Fruit fly (Drosophila melanogaster) whole organism, wandering third instar larva: Measurements from ENCODE around the gene CG31207.

Experiments used
- CrebA ChIP-seq: fragments of 200-800 bp; sonication (Bioruptor generic); optimal IDR thresholded peaks from 2 replicates; lab custom pipeline; 2016; ENCODE audit warnings: missing biosample characterization, mild to moderate bottlenecking, missing genetic modification characterization, borderline replicate concordance
- HLH106 ChIP-seq: fragments of 200-800 bp; optimal IDR thresholded peaks from 3 replicates; lab custom pipeline; 2019; ENCODE audit warnings: missing biosample characterization, mild to moderate bottlenecking, missing genetic modification characterization, moderate library complexity
- Hr83 ChIP-seq: fragments of 200-300 bp; sonication (Bioruptor generic); optimal IDR thresholded peaks from 2 replicates; lab custom pipeline; 2016; ENCODE audit warnings: missing biosample characterization, mild to moderate bottlenecking, missing genetic modification characterization, moderate library complexity; ENCODE audit not compliant: poor library complexity, severe bottlenecking
- Rel ChIP-seq, 2 experiments: fragments of 200-800 bp; sonication (Bioruptor generic) in 1 of 2; optimal IDR thresholded peaks; 2 replicates in 1 of 2; 3 replicates in 1 of 2; lab custom pipeline; 2016 to 2019; ENCODE audit warnings: mild to moderate bottlenecking in 2 of 2, missing biosample characterization in 2 of 2, missing genetic modification characterization in 2 of 2, moderate library complexity in 1 of 2
- ey ChIP-seq: fragments of 200-800 bp; sonication (Bioruptor generic); optimal IDR thresholded peaks from 2 replicates; lab custom pipeline; 2016; ENCODE audit warnings: missing biosample characterization, missing genetic modification characterization
- rgr ChIP-seq: fragments of 200-800 bp; sonication (Bioruptor generic); optimal IDR thresholded peaks from 3 replicates; lab custom pipeline; 2016; ENCODE audit warnings: missing biosample characterization, mild to moderate bottlenecking, missing genetic modification characterization
- woc ChIP-seq: sonication (Bioruptor generic); optimal IDR thresholded peaks from 2 replicates; lab custom pipeline; 2016; ENCODE audit warnings: missing biosample characterization, mild to moderate bottlenecking, missing genetic modification characterization

CG31207 gene

DNA sequence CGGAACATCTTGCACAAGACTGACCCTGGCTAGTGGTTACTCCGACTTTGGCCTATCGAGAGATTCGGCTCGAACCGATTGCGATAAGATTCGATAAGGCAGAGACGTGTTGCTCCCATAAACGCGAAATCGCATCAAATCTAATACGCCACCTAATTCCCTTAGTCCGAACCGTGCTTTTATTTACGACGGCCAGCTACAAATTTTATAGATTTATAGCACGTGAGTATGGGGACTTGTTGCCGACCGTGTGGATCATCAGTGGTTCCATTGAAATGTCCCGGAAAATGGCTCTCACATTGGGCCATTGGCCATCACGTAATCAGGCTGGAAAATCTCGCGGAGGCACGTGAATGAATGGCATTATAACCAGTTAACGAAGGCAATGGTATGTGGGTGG lies 39.9 kb downstream of the CG31207 start, which contains the start of gene Alp5:
Gene Alp5 (minus strand): TSS at position 24 of the 400 bp plus-strand sequence.
- peak; percentile 35 for TF ChIP-seq CrebA (GFP tag; lab: Kevin White, UChicago)
- no peak for TF ChIP-seq woc

DNA sequence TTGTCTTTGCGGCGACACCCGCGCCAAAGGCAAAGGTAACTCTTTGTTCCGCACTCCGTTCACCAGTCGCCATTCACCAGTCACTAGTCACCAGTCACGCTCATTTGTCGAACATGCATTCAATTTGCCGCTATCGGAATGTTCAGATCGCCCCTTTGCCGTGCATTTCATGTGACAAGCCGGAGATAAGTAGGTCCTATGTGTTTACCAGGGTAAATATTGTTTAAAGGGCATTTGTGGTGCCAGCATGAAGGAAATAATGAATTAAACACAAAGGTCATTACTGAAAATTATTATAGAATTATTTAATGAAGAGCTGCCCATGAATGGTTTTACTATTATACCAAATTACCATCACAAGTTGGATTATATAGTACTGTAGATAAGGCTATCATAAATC lies 45.7 kb downstream of the CG31207 start:
- TF ChIP-seq Rel (GFP tag; optimal IDR thresholded peaks at IDR 0.05; lab: Kevin White, UChicago) (no peak), Rel (tag; optimal IDR thresholded peaks at IDR 0.05; lab: Kevin White, UChicago) (no peak), CrebA (GFP tag; lab: Kevin White, UChicago) (no peak), HLH106 (tag; lab: Kevin White, UChicago) (no peak), ey (GFP tag; lab: Kevin White, UChicago) (no peak)

DNA sequence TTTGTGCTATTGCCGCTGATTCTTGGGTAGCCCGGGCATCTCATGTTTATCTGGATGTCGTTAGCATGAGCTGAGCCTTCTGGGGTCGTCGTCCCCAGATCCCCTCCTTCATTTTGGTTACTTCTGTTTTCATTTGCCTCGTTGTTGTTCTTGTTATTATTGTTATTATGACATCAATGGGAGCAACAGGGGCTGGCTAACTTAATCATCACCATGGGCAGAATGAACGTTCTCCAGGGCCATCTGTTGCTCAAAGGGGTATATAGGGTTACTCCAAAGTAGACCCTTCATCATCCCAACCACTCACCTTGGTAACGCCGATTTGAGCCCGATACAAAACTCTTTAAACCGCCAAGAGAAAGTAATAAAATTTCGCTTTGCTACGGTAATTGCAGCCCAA lies 48.5 kb downstream of the CG31207 start:
- TF ChIP-seq Hr83 (GFP tag; lab: Kevin White, UChicago) (no peak), rgr (GFP tag; lab: Kevin White, UChicago) (no peak)
